Fruit fly (Drosophila melanogaster): ENCODE measurements around the gene CG7330.

Gene CG7330

DNA sequence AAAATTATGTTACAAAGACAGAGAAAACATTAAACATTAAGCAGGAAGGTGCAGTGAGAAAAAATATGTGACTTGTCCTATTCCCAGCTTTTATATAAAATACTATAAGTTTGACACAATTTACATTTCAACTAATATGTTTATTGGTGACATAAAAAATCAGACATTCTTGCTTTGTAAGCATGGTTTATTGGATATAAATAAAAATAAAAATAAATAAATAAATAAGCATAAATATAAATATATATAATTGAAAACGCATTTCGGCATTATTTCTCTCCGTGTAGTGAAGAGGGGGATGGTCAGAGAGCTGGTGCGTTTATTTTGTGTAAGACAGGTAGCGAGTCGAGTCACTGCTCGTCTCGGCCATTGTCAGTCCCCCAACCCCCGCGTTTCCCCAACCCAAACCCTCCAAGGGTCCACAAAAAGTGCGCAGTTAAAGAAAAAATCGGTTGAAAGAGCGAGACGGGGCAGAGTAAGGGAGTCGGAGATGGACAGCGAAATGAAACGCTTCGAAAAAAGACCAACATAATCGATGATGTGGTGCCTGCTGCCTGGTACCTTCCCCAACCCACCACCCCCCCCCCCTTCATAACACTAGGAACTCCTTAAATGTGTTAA lies 44.2 kb downstream of the CG7330 start (continued):
- TF ChIP-seq tgo (GFP tag; IDR thresholded peaks at IDR 0.05) (peak; percentile 76), CG17829 (tag; optimal IDR thresholded peaks at IDR 0.05) (peak; percentile 94), schlank (tag; optimal IDR thresholded peaks at IDR 0.05) (no peak), nmo (GFP tag; optimal IDR thresholded peaks at IDR 0.05) (peak; percentile 93), CG30403 (GFP tag; optimal IDR thresholded peaks at IDR 0.05) (peak; percentile 67), Dad (GFP tag; optimal IDR thresholded peaks at IDR 0.05) (no peak), CG18011 (GFP tag; optimal IDR thresholded peaks at IDR 0.05) (no peak), Camta (GFP tag; optimal IDR thresholded peaks at IDR 0.05) (no peak), CG14710 (tag; optimal IDR thresholded peaks at IDR 0.05) (peak; percentile 94), CG7372 (GFP tag; IDR thresholded peaks at IDR 0.05) (no peak; the same call in 1 of the 2 replicates), scrt (GFP tag; optimal IDR thresholded peaks at IDR 0.05) (peak; percentile 58), CG12391 (tag; optimal IDR thresholded peaks at IDR 0.05) (peak; percentile 91), CG13894 (tag; optimal IDR thresholded peaks at IDR 0.05) (peak; percentile 36), CG8924 (tag; optimal IDR thresholded peaks at IDR 0.05) (peak; percentile 91), CG1792 (GFP tag; optimal IDR thresholded peaks at IDR 0.05) (no peak), CG8281 (tag; optimal IDR thresholded peaks at IDR 0.05) (peak; percentile 47), CG2120 (GFP tag; optimal IDR thresholded peaks at IDR 0.05) (peak; percentile 19), D (optimal IDR thresholded peaks at IDR 0.05) (no peak), D (GFP tag; optimal IDR thresholded peaks at IDR 0.05) (peak; percentile 83), psq (GFP tag; optimal IDR thresholded peaks at IDR 0.05) (peak; percentile 33), D19B (GFP tag; optimal IDR thresholded peaks at IDR 0.05) (peak; percentile 38), CG34376 (GFP tag; optimal IDR thresholded peaks at IDR 0.05) (no peak), seq (GFP tag; IDR thresholded peaks at IDR 0.05) (no peak), CG18262 (tag; optimal IDR thresholded peaks at IDR 0.05) (peak; percentile 94), B-H1 (GFP tag; IDR thresholded peaks at IDR 0.05) (0 out of 3 replicates have a peak, but pooled peaks have one; percentile 21), fd96Cb (tag; optimal IDR thresholded peaks at IDR 0.05) (peak; percentile 83), bigmax (GFP tag; optimal IDR thresholded peaks at IDR 0.05) (no peak), nerfin-2 (GFP tag; IDR thresholded peaks at IDR 0.05; ENCODE audit: partially characterized antibody) (no peak), crp (GFP tag; optimal IDR thresholded peaks at IDR 0.05) (peak in 1 of 2 experiments; percentile 11), repo (GFP tag; optimal IDR thresholded peaks at IDR 0.05) (no peak), mam (GFP tag; optimal IDR thresholded peaks at IDR 0.05) (no peak), Fer3 (tag; optimal IDR thresholded peaks at IDR 0.05) (peak; percentile 74), toy (GFP tag; IDR thresholded peaks at IDR 0.05) (no peak), Bgb (GFP tag; IDR thresholded peaks at IDR 0.05; ENCODE audit: partially characterized antibody) (no peak), unpg (GFP tag; optimal IDR thresholded peaks at IDR 0.05) (peak; percentile 82), Elba2 (GFP tag; optimal IDR thresholded peaks at IDR 0.05) (no peak), BEAF-32 (GFP tag; optimal IDR thresholded peaks at IDR 0.05) (no peak), Meics (GFP tag; optimal IDR thresholded peaks at IDR 0.05) (peak; percentile 77), CG10274 (GFP tag; optimal IDR thresholded peaks at IDR 0.05) (peak; percentile 26), CG17359 (tag; optimal IDR thresholded peaks at IDR 0.05) (peak; percentile 85), kah (GFP tag; optimal IDR thresholded peaks at IDR 0.05) (peak; percentile 46), chm (GFP tag; IDR thresholded peaks at IDR 0.05) (no peak), hbn (GFP tag; IDR thresholded peaks at IDR 0.05; ENCODE audit: partially characterized antibody) (no peak), CG10147 (GFP tag; optimal IDR thresholded peaks at IDR 0.05) (peak; percentile 84), Taf1 (GFP tag; IDR thresholded peaks at IDR 0.05) (no peak), Hmx (GFP tag; optimal IDR thresholded peaks at IDR 0.05) (no peak), pan (optimal IDR thresholded peaks at IDR 0.05) (no peak), pan (GFP tag; optimal IDR thresholded peaks at IDR 0.05 in 1 of 2, IDR thresholded peaks at IDR 0.05 in 1 of 2) (peak in 1 of 2 experiments; percentile 60), Sox102F (GFP tag; optimal IDR thresholded peaks at IDR 0.05) (peak; percentile 79), CG11456 (GFP tag; IDR thresholded peaks at IDR 0.05) (no peak)

All from whole organism, embryonic.